Fruit fly (Drosophila melanogaster): ENCODE measurements around the gene CG33116.
A peak's percentile ranks its signal among the peaks of the same experiment; 100 is the strongest.

The CG33116 gene

dm6 chr2L:19537779-19538456 is 4.6 kb downstream of the CG33116 start, which contains the start of gene CG13082 (continued):
- TF ChIP-seq dmrt11E (tag; optimal IDR thresholded peaks at IDR 0.05) (peak; percentile 74), CG8388 (GFP tag; optimal IDR thresholded peaks at IDR 0.05) (peak; percentile 69), Hr78 (GFP tag; optimal IDR thresholded peaks at IDR 0.05) (no peak), CG2116 (GFP tag; optimal IDR thresholded peaks at IDR 0.05) (no peak), CG11093 (GFP tag; IDR thresholded peaks at IDR 0.05) (no peak), CG2889 (GFP tag; IDR thresholded peaks at IDR 0.05) (no peak), seq (GFP tag; IDR thresholded peaks at IDR 0.05) (no peak), Asciz (GFP tag; optimal IDR thresholded peaks at IDR 0.05) (peak; percentile 39), pros (GFP tag; optimal IDR thresholded peaks at IDR 0.05) (no peak), CG2129 (GFP tag; IDR thresholded peaks at IDR 0.05; ENCODE audit: partially characterized antibody) (no peak), Max (GFP tag; optimal IDR thresholded peaks at IDR 0.05) (peak; percentile 21), CG12155 (GFP tag; optimal IDR thresholded peaks at IDR 0.05) (peak; percentile 10), Chrac-16 (GFP tag; optimal IDR thresholded peaks at IDR 0.05) (peak; percentile 28), Eip74EF (GFP tag; optimal IDR thresholded peaks at IDR 0.05) (no peak), CG7928 (GFP tag; optimal IDR thresholded peaks at IDR 0.05) (no peak), gt (GFP tag; IDR thresholded peaks at IDR 0.05) (no peak), Pdp1 (GFP tag; optimal IDR thresholded peaks at IDR 0.05) (peak; percentile 13 to 23), slbo (GFP tag; IDR thresholded peaks at IDR 0.05) (no peak), CG3995 (GFP tag; optimal IDR thresholded peaks at IDR 0.05) (no peak), CG11696 (GFP tag; IDR thresholded peaks at IDR 0.05) (no peak), Ets65A (GFP tag) (peak; percentile 2), ro (GFP tag; IDR thresholded peaks at IDR 0.05) (no peak), Scr (GFP tag; IDR thresholded peaks at IDR 0.05; ENCODE audit: partially characterized antibody) (no peak), Sry-β (GFP tag; optimal IDR thresholded peaks at IDR 0.05) (peak; percentile 1), unpg (GFP tag; optimal IDR thresholded peaks at IDR 0.05) (peak; percentile 63), kay (GFP tag; optimal IDR thresholded peaks at IDR 0.05) (no peak), zen (tag; optimal IDR thresholded peaks at IDR 0.05) (peak; percentile 33), Hr39 (optimal IDR thresholded peaks at IDR 0.05) (peak; percentile 6), Lpt (GFP tag; optimal IDR thresholded peaks at IDR 0.05) (no peak), row (GFP tag; IDR thresholded peaks at IDR 0.05) (peak; percentile 61), CG1233 (GFP tag; optimal IDR thresholded peaks at IDR 0.05) (peak; percentile 25), CG15601 (tag; optimal IDR thresholded peaks at IDR 0.05) (peak; percentile 77), Antp (GFP tag; optimal IDR thresholded peaks at IDR 0.05) (peak; percentile 16), Atf6 (GFP tag; IDR thresholded peaks at IDR 0.05) (no peak), en (GFP tag; optimal IDR thresholded peaks at IDR 0.05) (no peak), CG18476 (GFP tag; optimal IDR thresholded peaks at IDR 0.05) (no peak), CG6813 (GFP tag; optimal IDR thresholded peaks at IDR 0.05) (peak; percentile 3), BEAF-32 (GFP tag; optimal IDR thresholded peaks at IDR 0.05) (no peak), sd (tag; optimal IDR thresholded peaks at IDR 0.05) (no peak), sens-2 (GFP tag; IDR thresholded peaks at IDR 0.05) (no peak), CG13894 (tag; optimal IDR thresholded peaks at IDR 0.05) (no peak), btn (GFP tag; optimal IDR thresholded peaks at IDR 0.05) (peak; percentile 42), CG10366 (GFP tag; IDR thresholded peaks at IDR 0.05) (no peak; the same call in 1 of the 2 replicates), CG11695 (GFP tag; IDR thresholded peaks at IDR 0.05) (no peak), ase (GFP tag; IDR thresholded peaks at IDR 0.05) (no peak), dan (GFP tag; IDR thresholded peaks at IDR 0.05) (no peak), nom (GFP tag; optimal IDR thresholded peaks at IDR 0.05) (peak; percentile 53), crol (GFP tag; IDR thresholded peaks at IDR 0.05) (peak; percentile 65), CG4424 (GFP tag; optimal IDR thresholded peaks at IDR 0.05) (peak; percentile 75), mld (GFP tag; IDR thresholded peaks at IDR 0.05; ENCODE audit: partially characterized antibody) (no peak)
